Fruit fly (Drosophila melanogaster) whole organism, embryonic: ENCODE data around the gene CG4020.

ENCODE experiments used
- Abd-B ChIP-seq: fragments of 200-800 bp; sonication (Bioruptor generic); optimal IDR thresholded peaks from 2 replicates; lab custom pipeline; 2018; ENCODE audit warnings: missing biosample characterization, mild to moderate bottlenecking, missing genetic modification characterization, moderate library complexity
- Ada2b ChIP-seq: fragments of 200-800 bp; sonication (Bioruptor generic); IDR thresholded peaks from 2 replicates; pipeline ENCODE4 v1.3.6; 2022; ENCODE audit warnings: missing biosample characterization, missing genetic modification characterization
- C15 ChIP-seq: fragments of 200-800 bp; sonication (Bioruptor generic); IDR thresholded peaks from 3 replicates; pipeline ENCODE4 v1.3.6; 2022; ENCODE audit warnings: missing biosample characterization, missing genetic modification characterization
- CG1024 ChIP-seq: fragments of 200-800 bp; sonication (Bioruptor generic); IDR thresholded peaks from 2 replicates; pipeline ENCODE4 v1.3.6; 2022; ENCODE audit warnings: missing biosample characterization, missing genetic modification characterization
- CG10366 ChIP-seq: fragments of 200-800 bp; sonication (Bioruptor generic); IDR thresholded peaks from 2 replicates; pipeline ENCODE4 v1.3.6; 2022; ENCODE audit warnings: missing biosample characterization, missing genetic modification characterization
- CG15479 ChIP-seq: fragments of 200-800 bp; sonication (Bioruptor generic); optimal IDR thresholded peaks from 3 replicates; lab custom pipeline; 2019; ENCODE audit warnings: missing biosample characterization, mild to moderate bottlenecking, missing genetic modification characterization, moderate library complexity
- CG15696 ChIP-seq: fragments of 200-800 bp; sonication (Bioruptor generic); optimal IDR thresholded peaks from 2 replicates; lab custom pipeline; 2019; ENCODE audit warnings: missing biosample characterization, mild to moderate bottlenecking, missing genetic modification characterization, moderate library complexity
- CG17328 ChIP-seq: fragments of 200-800 bp; sonication (Bioruptor generic); IDR thresholded peaks from 2 replicates; pipeline ENCODE4 v1.3.6; 2022; ENCODE audit warnings: missing biosample characterization, missing genetic modification characterization
- CG2120 ChIP-seq: fragments of 200-800 bp; sonication (Bioruptor generic); optimal IDR thresholded peaks from 3 replicates; lab custom pipeline; 2016; ENCODE audit warnings: missing biosample characterization, missing genetic modification characterization
- CG3065 ChIP-seq: fragments of 200-800 bp; sonication (Bioruptor generic); optimal IDR thresholded peaks from 2 replicates; lab custom pipeline; 2016; ENCODE audit warnings: missing biosample characterization, missing genetic modification characterization
- CG31441 ChIP-seq: fragments of 200-800 bp; sonication (Bioruptor generic); IDR thresholded peaks from 2 replicates; pipeline ENCODE4 v1.3.6; 2022; ENCODE audit warnings: missing biosample characterization, missing genetic modification characterization
- CG3163 ChIP-seq: fragments of 200-800 bp; sonication (Bioruptor generic); optimal IDR thresholded peaks from 3 replicates; lab custom pipeline; 2016; ENCODE audit warnings: missing biosample characterization, missing genetic modification characterization
- CG34376 ChIP-seq: fragments of 200-800 bp; sonication (Bioruptor generic); optimal IDR thresholded peaks from 2 replicates; lab custom pipeline; 2018; ENCODE audit warnings: missing biosample characterization, mild to moderate bottlenecking, missing genetic modification characterization
- CG6689 ChIP-seq: fragments of 200-800 bp; sonication (Bioruptor generic); IDR thresholded peaks from 2 replicates; pipeline ENCODE4 v1.3.6; 2022; ENCODE audit warnings: missing biosample characterization, missing genetic modification characterization
- CG8359 ChIP-seq: fragments of 200-800 bp; sonication (Bioruptor generic); optimal IDR thresholded peaks from 2 replicates; lab custom pipeline; 2017; ENCODE audit warnings: missing biosample characterization, mild to moderate bottlenecking, missing genetic modification characterization, borderline replicate concordance
- CG9817 ChIP-seq: fragments of 200-800 bp; sonication (Bioruptor generic); optimal IDR thresholded peaks from 2 replicates; lab custom pipeline; 2018; ENCODE audit warnings: missing biosample characterization, mild to moderate bottlenecking, missing genetic modification characterization, moderate library complexity
- CG9932 ChIP-seq: fragments of 200-800 bp; sonication (Bioruptor generic); IDR thresholded peaks from 2 replicates; pipeline ENCODE4 v1.3.6; 2022; ENCODE audit warnings: missing biosample characterization, missing genetic modification characterization
- D19B ChIP-seq: fragments of 200-800 bp; sonication (Bioruptor generic); optimal IDR thresholded peaks from 2 replicates; lab custom pipeline; 2017; ENCODE audit warnings: missing biosample characterization, mild to moderate bottlenecking, missing genetic modification characterization
- Eip74EF ChIP-seq, 2 experiments: fragments of 200-800 bp in 1 of 2; fragments of >200 bp in 1 of 2; sonication (Bioruptor generic) in 1 of 2; optimal IDR thresholded peaks; 2 replicates each; lab custom pipeline; 2017 to 2019; ENCODE audit warnings: missing biosample characterization in 2 of 2, missing genetic modification characterization in 2 of 2, mild to moderate bottlenecking in 1 of 2, moderate library complexity in 1 of 2
- Fer1 ChIP-seq: fragments of 200-800 bp; sonication (Bioruptor generic); optimal IDR thresholded peaks from 2 replicates; lab custom pipeline; 2017; ENCODE audit warnings: missing biosample characterization, mild to moderate bottlenecking, missing genetic modification characterization
- Med ChIP-seq: fragments of 200-800 bp; sonication (Bioruptor generic); peaks from one replicate; lab custom pipeline; 2016; ENCODE audit warnings: missing biosample characterization, missing genetic modification characterization, mild to moderate bottlenecking, inconsistent platforms, moderate library complexity
- Meics ChIP-seq: fragments of 200-800 bp; sonication (Bioruptor generic); optimal IDR thresholded peaks from 2 replicates; lab custom pipeline; 2017; ENCODE audit warnings: missing biosample characterization, mild to moderate bottlenecking, missing genetic modification characterization
- Nf-YC ChIP-seq: fragments of 200-800 bp; optimal IDR thresholded peaks from 3 replicates; lab custom pipeline; 2019; ENCODE audit warnings: missing biosample characterization, mild to moderate bottlenecking, missing genetic modification characterization, moderate library complexity
- Opbp ChIP-seq: fragments of 200-800 bp; sonication (Bioruptor generic); IDR thresholded peaks from 3 replicates; pipeline ENCODE4 v1.3.6; 2022; ENCODE audit warnings: missing biosample characterization, missing genetic modification characterization; ENCODE audit not compliant: partially characterized antibody
- Ravus ChIP-seq: fragments of 200-800 bp; sonication (Bioruptor generic); IDR thresholded peaks from 2 replicates; pipeline ENCODE4 v1.3.6; 2022; ENCODE audit warnings: missing biosample characterization, missing genetic modification characterization
- Rfx ChIP-seq: fragments of 200-800 bp; sonication (Bioruptor generic); IDR thresholded peaks from 2 replicates; pipeline ENCODE4 v1.3.6; 2022; ENCODE audit warnings: missing biosample characterization, missing genetic modification characterization
- Rx ChIP-seq: fragments of 200-800 bp; sonication (Bioruptor generic); IDR thresholded peaks from 2 replicates; pipeline ENCODE4 v1.3.6; 2022; ENCODE audit warnings: missing biosample characterization, missing genetic modification characterization
- Sox100B ChIP-seq: fragments of 200-800 bp; sonication (Bioruptor generic); optimal IDR thresholded peaks from 3 replicates; lab custom pipeline; 2018; ENCODE audit warnings: missing biosample characterization, mild to moderate bottlenecking, missing genetic modification characterization
- Stat92E ChIP-seq, 3 experiments: fragments of >200 bp in 2 of 3; fragments of 200-800 bp in 1 of 3; sonication (Bioruptor generic) in 1 of 3; optimal IDR thresholded peaks; 2 replicates each; lab custom pipeline; 2017 to 2019; ENCODE audit warnings: missing biosample characterization in 3 of 3, missing genetic modification characterization in 3 of 3, mild to moderate bottlenecking in 1 of 3, moderate library complexity in 1 of 3
- Vsx1 ChIP-seq: fragments of 200-800 bp; sonication (Bioruptor generic); optimal IDR thresholded peaks from 2 replicates; lab custom pipeline; 2017; ENCODE audit warnings: missing biosample characterization, mild to moderate bottlenecking, missing genetic modification characterization, missing genetic modification reagents
- amos ChIP-seq: fragments of 200-800 bp; sonication (Bioruptor generic); IDR thresholded peaks from 2 replicates; pipeline ENCODE4 v1.3.6; 2022; ENCODE audit warnings: missing biosample characterization, missing genetic modification characterization; ENCODE audit not compliant: partially characterized antibody
- cad ChIP-seq: fragments of >200 bp; optimal IDR thresholded peaks from 2 replicates; lab custom pipeline; 2017; ENCODE audit warnings: missing biosample characterization, missing genetic modification characterization
- dan ChIP-seq: fragments of 200-800 bp; sonication (Bioruptor generic); IDR thresholded peaks from 2 replicates; pipeline ENCODE4 v1.3.6; 2022; ENCODE audit warnings: missing biosample characterization, missing genetic modification characterization
- dimm ChIP-seq: fragments of 200-800 bp; sonication (Bioruptor generic); IDR thresholded peaks from 2 replicates; pipeline ENCODE4 v1.3.6; 2022; ENCODE audit warnings: missing biosample characterization, missing genetic modification characterization
- ems ChIP-seq: fragments of 200-800 bp; sonication (Bioruptor generic); optimal IDR thresholded peaks from 3 replicates; lab custom pipeline; 2016; ENCODE audit warnings: missing biosample characterization, missing genetic modification characterization
- en ChIP-seq: fragments of 200-800 bp; sonication (Bioruptor generic); optimal IDR thresholded peaks from 2 replicates; lab custom pipeline; 2016; ENCODE audit warnings: missing biosample characterization, missing genetic modification characterization
- gsb ChIP-seq: fragments of 200-800 bp; sonication (Bioruptor generic); IDR thresholded peaks from 2 replicates; pipeline ENCODE4 v1.3.6; 2022; ENCODE audit warnings: missing biosample characterization, missing genetic modification characterization
- hth ChIP-seq: fragments of >200 bp; optimal IDR thresholded peaks from 2 replicates; lab custom pipeline; 2017; ENCODE audit warnings: inconsistent platforms
- insv ChIP-seq, 2 experiments: fragments of 200-800 bp; sonication (Bioruptor generic); optimal IDR thresholded peaks; 3 replicates each; lab custom pipeline; 2016 to 2018; ENCODE audit warnings: missing biosample characterization in 2 of 2, missing genetic modification characterization in 2 of 2
- kay ChIP-seq: fragments of 200-800 bp; sonication (Bioruptor generic); optimal IDR thresholded peaks from 2 replicates; lab custom pipeline; 2016; ENCODE audit warnings: missing biosample characterization, missing genetic modification characterization
- mirr ChIP-seq: fragments of 200-800 bp; sonication (Bioruptor generic); optimal IDR thresholded peaks from 3 replicates; lab custom pipeline; 2018; ENCODE audit warnings: missing biosample characterization, mild to moderate bottlenecking, missing genetic modification characterization
- nau ChIP-seq: fragments of 200-800 bp; sonication (Bioruptor generic); optimal IDR thresholded peaks from 3 replicates; lab custom pipeline; 2017; ENCODE audit warnings: missing biosample characterization, mild to moderate bottlenecking, missing genetic modification characterization, missing genetic modification reagents
- nerfin-2 ChIP-seq: fragments of 200-800 bp; sonication (Bioruptor generic); IDR thresholded peaks from 2 replicates; pipeline ENCODE4 v1.3.6; 2022; ENCODE audit warnings: missing biosample characterization, missing genetic modification characterization; ENCODE audit not compliant: partially characterized antibody
- onecut ChIP-seq: fragments of 200-800 bp; sonication (Bioruptor generic); IDR thresholded peaks from 2 replicates; pipeline ENCODE4 v1.3.6; 2022; ENCODE audit warnings: missing biosample characterization, missing genetic modification characterization
- peb ChIP-seq: fragments of 200-800 bp; sonication (Bioruptor generic); IDR thresholded peaks from 2 replicates; pipeline ENCODE4 v1.3.6; 2022; ENCODE audit warnings: missing biosample characterization, missing genetic modification characterization
- pnt ChIP-seq: fragments of 200-800 bp; sonication (Bioruptor generic); optimal IDR thresholded peaks from 3 replicates; lab custom pipeline; 2016; ENCODE audit warnings: missing biosample characterization, missing genetic modification characterization
- sc ChIP-seq, 3 experiments: fragments of >200 bp in 2 of 3; fragments of 200-800 bp in 1 of 3; sonication (Bioruptor generic) in 1 of 3; optimal IDR thresholded peaks; 2 replicates in 2 of 3; 3 replicates in 1 of 3; lab custom pipeline; 2017; ENCODE audit warnings: mild to moderate bottlenecking in 1 of 3, missing biosample characterization in 1 of 3, missing genetic modification characterization in 1 of 3, missing genetic modification reagents in 1 of 3
- stc ChIP-seq: fragments of 200-800 bp; sonication (Bioruptor generic); IDR thresholded peaks from 2 replicates; pipeline ENCODE4 v1.3.6; 2022; ENCODE audit warnings: missing biosample characterization, missing genetic modification characterization
- ttk ChIP-seq: fragments of 200-800 bp; sonication (Bioruptor generic); IDR thresholded peaks from 2 replicates; pipeline ENCODE4 v2.1.2; 2022; ENCODE audit warnings: missing biosample characterization, missing genetic modification characterization
- wor ChIP-seq: fragments of 200-800 bp; sonication (Bioruptor generic); IDR thresholded peaks from 2 replicates; pipeline ENCODE4 v1.3.6; 2022; ENCODE audit warnings: missing biosample characterization, missing genetic modification characterization
- z ChIP-seq: fragments of 200-800 bp; sonication (Bioruptor generic); IDR thresholded peaks from 3 replicates; pipeline ENCODE4 v1.3.6; 2022; ENCODE audit warnings: missing biosample characterization, missing genetic modification characterization

Gene CG4020

DNA sequence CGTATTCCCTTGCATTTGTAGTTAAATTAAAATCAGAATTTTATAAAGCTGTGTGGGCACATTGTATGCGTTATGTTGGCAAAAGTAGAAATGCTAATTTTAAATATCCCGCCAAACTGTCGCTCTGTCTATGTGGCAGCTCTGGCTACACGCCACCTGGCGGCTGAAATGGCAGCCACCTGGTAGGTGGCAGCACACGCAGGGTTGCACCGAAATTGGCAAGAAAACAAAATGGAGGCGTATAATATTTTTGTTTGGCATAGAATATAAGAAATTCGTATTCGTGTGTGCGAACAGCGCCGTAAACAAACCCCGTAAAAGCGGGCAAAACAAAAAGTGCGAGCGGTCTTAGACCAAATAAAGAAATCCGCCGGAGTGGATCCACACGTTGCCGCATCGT lies 2.4 kb downstream of the CG4020 start, which contains the start of gene CG12236 (continued):
- TF ChIP-seq ems (GFP tag; lab: Kevin White, UChicago): no peak
- no peak for TF ChIP-seq wor (GFP tag; lab: Robert Waterston, UW)
- no peak for TF ChIP-seq Eip74EF (GFP tag; optimal IDR thresholded peaks at IDR 0.05; lab: Kevin White, UChicago)
- peak; percentile 66; the same call in 2 of the 3 replicates for TF ChIP-seq Opbp
- no peak for TF ChIP-seq CG3065 (GFP tag; lab: Kevin White, UChicago)
- peak in 1 of 2 experiments; percentile 68 for TF ChIP-seq insv (GFP tag; optimal IDR thresholded peaks at IDR 0.05; lab: Kevin White, UChicago)
- peak; percentile 47 for TF ChIP-seq CG15696 (tag; lab: Kevin White, UChicago)
- TF ChIP-seq CG8359: no peak
- no peak for TF ChIP-seq cad (GFP tag; lab: Kevin White, UChicago)
- no peak for TF ChIP-seq Rx (GFP tag; lab: Robert Waterston, UW)
- TF ChIP-seq D19B (GFP tag; lab: Kevin White, UChicago): no peak
- no peak for TF ChIP-seq Abd-B
- TF ChIP-seq CG3163 (GFP tag; lab: Kevin White, UChicago): peak; percentile 26
- TF ChIP-seq Meics: peak; percentile 54
- no peak for TF ChIP-seq CG10366 (GFP tag; lab: Robert Waterston, UW)
- TF ChIP-seq Med: peak; percentile 93
- 0 out of 2 replicates have a peak, but pooled peaks have one; percentile 37 for TF ChIP-seq CG1024 (GFP tag; lab: Robert Waterston, UW)
- no peak for TF ChIP-seq Ravus (GFP tag; lab: Robert Waterston, UW)
- TF ChIP-seq CG15479 (GFP tag; lab: Kevin White, UChicago): no peak
- no peak for TF ChIP-seq dan (GFP tag; lab: Robert Waterston, UW)
- TF ChIP-seq Rfx: peak; percentile 82
- no peak for TF ChIP-seq z (GFP tag; lab: Robert Waterston, UW)
- no peak for TF ChIP-seq kay (GFP tag; lab: Kevin White, UChicago)
- TF ChIP-seq CG9817 (tag; lab: Kevin White, UChicago): no peak
- peak; percentile 50 for TF ChIP-seq CG34376
- TF ChIP-seq Vsx1 (GFP tag; lab: Kevin White, UChicago): no peak
- TF ChIP-seq nerfin-2 (GFP tag; lab: Robert Waterston, UW): no peak
- no peak for TF ChIP-seq dimm (GFP tag; lab: Robert Waterston, UW)
- TF ChIP-seq peb (GFP tag; lab: Robert Waterston, UW): no peak
- peak; percentile 58 for TF ChIP-seq CG9932 (GFP tag; lab: Robert Waterston, UW)
- TF ChIP-seq amos (GFP tag; lab: Robert Waterston, UW): peak; percentile 52
- TF ChIP-seq gsb (GFP tag; lab: Robert Waterston, UW): no peak
- no peak for TF ChIP-seq nau (GFP tag; lab: Kevin White, UChicago)
- 0 out of 2 replicates have a peak, but pooled peaks have one; percentile 30 for TF ChIP-seq onecut (GFP tag; lab: Robert Waterston, UW)
- TF ChIP-seq sc (optimal IDR thresholded peaks at IDR 0.05; lab: Kevin White, UChicago): no peak
- no peak for TF ChIP-seq sc (GFP tag; optimal IDR thresholded peaks at IDR 0.05; lab: Kevin White, UChicago)
- TF ChIP-seq stc (GFP tag; lab: Robert Waterston, UW): 0 out of 2 replicates have a peak, but pooled peaks have one; percentile 14
- TF ChIP-seq mirr (GFP tag; lab: Kevin White, UChicago): peak; percentile 39
- TF ChIP-seq CG31441 (GFP tag; lab: Robert Waterston, UW): no peak; the same call in 1 of the 2 replicates
- TF ChIP-seq C15 (GFP tag; lab: Robert Waterston, UW): no peak
- no peak; the same call in 1 of the 2 replicates for TF ChIP-seq ttk (GFP tag; lab: Robert Waterston, UW)
- peak in 1 of 3 experiments; percentile 19 for TF ChIP-seq Stat92E (GFP tag; optimal IDR thresholded peaks at IDR 0.05; lab: Kevin White, UChicago)
- peak; percentile 36 for TF ChIP-seq CG2120
- TF ChIP-seq CG17328 (GFP tag; lab: Robert Waterston, UW): peak; percentile 39; the same call in 1 of the 2 replicates
- no peak for TF ChIP-seq en (GFP tag; lab: Kevin White, UChicago)
- peak; percentile 30; the same call in 1 of the 2 replicates for TF ChIP-seq CG6689 (GFP tag; lab: Robert Waterston, UW)
- TF ChIP-seq Ada2b (GFP tag; lab: Robert Waterston, UW): no peak
- TF ChIP-seq hth (lab: Kevin White, UChicago): no peak
- peak; percentile 47 for TF ChIP-seq Nf-YC (tag; lab: Kevin White, UChicago)
- TF ChIP-seq Sox100B (GFP tag; lab: Kevin White, UChicago): no peak
- peak; percentile 75 for TF ChIP-seq Fer1 (GFP tag; lab: Kevin White, UChicago)
- no peak for TF ChIP-seq pnt
